Worm (Caenorhabditis elegans) whole organism, L4 larva: ENCODE measurements around the gene T28D6.5.
A peak's percentile ranks its signal among the peaks of the same experiment; 100 is the strongest.

ENCODE experiments used
- D1046.2 ChIP-seq: fragments of 200-800 bp; sonication (Bioruptor generic); IDR thresholded peaks from 2 replicates; pipeline ENCODE4 v1.3.6; 2022; ENCODE audit warnings: missing genetic modification characterization, missing compliant biosample characterization
- F44E2.7 ChIP-seq: fragments of 200-800 bp; sonication (Bioruptor generic); IDR thresholded peaks from 2 replicates; pipeline ENCODE4 v2.1.2; 2022; ENCODE audit warnings: missing genetic modification characterization, missing compliant biosample characterization
- F49E8.2 ChIP-seq: sonication (generic microtip); optimal IDR thresholded peaks from 2 replicates; lab custom pipeline; 2016; ENCODE audit warnings: missing compliant biosample characterization, mild to moderate bottlenecking, missing genetic modification characterization, borderline replicate concordance
- R02D3.7 ChIP-seq: fragments of 150-350 bp; sonication (generic microtip); optimal IDR thresholded peaks from 3 replicates; lab custom pipeline; 2014; ENCODE audit warnings: missing biosample characterization, missing genetic modification characterization
- T26A8.4 ChIP-seq: fragments of 200-800 bp; sonication (Bioruptor generic); IDR thresholded peaks from 2 replicates; pipeline ENCODE4 v1.3.6; 2022; ENCODE audit warnings: missing genetic modification characterization, missing compliant biosample characterization
- Y105C5A.15 ChIP-seq: fragments of 200-800 bp; sonication (Bioruptor generic); IDR thresholded peaks from 2 replicates; pipeline ENCODE4 v1.3.6; 2022; ENCODE audit warnings: missing genetic modification characterization, missing compliant biosample characterization
- Y5F2A.4 ChIP-seq: fragments of 200-800 bp; sonication (Bioruptor generic); optimal IDR thresholded peaks from 2 replicates; lab custom pipeline; 2018; ENCODE audit warnings: mild to moderate bottlenecking, missing genetic modification characterization, missing compliant biosample characterization
- ZK337.2 ChIP-seq: fragments of 200-800 bp; sonication (Bioruptor generic); IDR thresholded peaks from 2 replicates; pipeline ENCODE4 v1.3.6; 2022; ENCODE audit warnings: missing genetic modification reagents, missing genetic modification characterization, missing compliant biosample characterization
- ZK546.5 ChIP-seq, 2 experiments: sonication (generic microtip); optimal IDR thresholded peaks; 2 replicates each; lab custom pipeline; 2017; ENCODE audit warnings: missing biosample characterization in 2 of 2, missing genetic modification characterization in 2 of 2
- aly-2 ChIP-seq: sonication (generic microtip); optimal IDR thresholded peaks from 2 replicates; lab custom pipeline; 2018; ENCODE audit warnings: missing biosample characterization, missing genetic modification characterization
- ceh-20 ChIP-seq: fragments of 200-800 bp; sonication (Bioruptor generic); IDR thresholded peaks from 2 replicates; pipeline ENCODE4 v1.3.6; 2022; ENCODE audit warnings: missing genetic modification reagents, missing genetic modification characterization, missing compliant biosample characterization
- ceh-32 ChIP-seq: sonication (generic microtip); optimal IDR thresholded peaks from 2 replicates; lab custom pipeline; 2016; ENCODE audit warnings: mild to moderate bottlenecking, missing genetic modification characterization, missing compliant biosample characterization; ENCODE audit not compliant: poor library complexity
- ceh-44 ChIP-seq: fragments of 200-800 bp; sonication (Bioruptor generic); IDR thresholded peaks from 2 replicates; pipeline ENCODE4 v1.3.6; 2022; ENCODE audit warnings: missing genetic modification reagents, missing genetic modification characterization, missing compliant biosample characterization
- ceh-62 ChIP-seq: sonication (generic microtip); optimal IDR thresholded peaks from 2 replicates; lab custom pipeline; 2017; ENCODE audit warnings: missing biosample characterization, missing genetic modification characterization
- ceh-82 ChIP-seq: sonication (generic microtip); optimal IDR thresholded peaks from 2 replicates; lab custom pipeline; 2017; ENCODE audit warnings: missing biosample characterization, missing genetic modification characterization
- ces-1 ChIP-seq: fragments of 150-350 bp; sonication (generic microtip); optimal IDR thresholded peaks from 4 replicates; lab custom pipeline; 2014; ENCODE audit warnings: missing biosample characterization, missing genetic modification reagents, missing genetic modification characterization
- cey-2 ChIP-seq: sonication (generic microtip); optimal IDR thresholded peaks from 3 replicates; lab custom pipeline; 2017; ENCODE audit warnings: missing genetic modification characterization, mild to moderate bottlenecking, missing compliant biosample characterization, antibody characterized with exemption, borderline replicate concordance; ENCODE audit not compliant: insufficient read depth
- daf-12 ChIP-seq: fragments of 150-350 bp; optimal IDR thresholded peaks from 2 replicates; lab custom pipeline; 2014; ENCODE audit warnings: missing biosample characterization, missing genetic modification reagents, missing genetic modification characterization
- daf-8 ChIP-seq: fragments of 200-800 bp; sonication (Bioruptor generic); IDR thresholded peaks from 2 replicates; pipeline ENCODE4 v1.3.6; 2022; ENCODE audit warnings: missing genetic modification characterization, missing compliant biosample characterization
- dmd-6 ChIP-seq: fragments of 200-800 bp; sonication (Bioruptor generic); IDR thresholded peaks from 2 replicates; pipeline ENCODE4 v1.3.6; 2022; ENCODE audit warnings: missing genetic modification reagents, missing genetic modification characterization, missing compliant biosample characterization
- dpl-1 ChIP-seq: fragments of 150-350 bp; optimal IDR thresholded peaks from 2 replicates; lab custom pipeline; 2014; ENCODE audit warnings: missing biosample characterization, missing genetic modification reagents, missing genetic modification characterization
- dve-1 ChIP-seq: sonication (generic microtip); optimal IDR thresholded peaks from 2 replicates; lab custom pipeline; 2017; ENCODE audit warnings: antibody characterized with exemption, mild to moderate bottlenecking, missing genetic modification characterization, missing compliant biosample characterization; ENCODE audit not compliant: insufficient read depth
- egl-27 ChIP-seq: sonication (generic microtip); optimal IDR thresholded peaks from 3 replicates; lab custom pipeline; 2017; ENCODE audit warnings: missing biosample characterization, missing genetic modification reagents, missing genetic modification characterization
- egl-43 ChIP-seq: fragments of 200-800 bp; sonication (Bioruptor generic); IDR thresholded peaks from 2 replicates; pipeline ENCODE4 v1.3.6; 2022; ENCODE audit warnings: missing genetic modification reagents, missing genetic modification characterization, missing compliant biosample characterization
- fkh-10 ChIP-seq: fragments of 150-350 bp; optimal IDR thresholded peaks from 2 replicates; lab custom pipeline; 2014; ENCODE audit warnings: missing biosample characterization, missing genetic modification reagents, missing genetic modification characterization
- gei-8 ChIP-seq: fragments of 200-800 bp; sonication (Bioruptor generic); optimal IDR thresholded peaks from 2 replicates; lab custom pipeline; 2018; ENCODE audit warnings: mild to moderate bottlenecking, missing genetic modification characterization, missing compliant biosample characterization
- hif-1 ChIP-seq, 2 experiments: sonication (generic microtip); optimal IDR thresholded peaks; 2 replicates each; lab custom pipeline; 2016 to 2017; ENCODE audit warnings: missing compliant biosample characterization in 2 of 2, missing genetic modification characterization in 2 of 2, missing genetic modification reagents in 2 of 2, missing genotype in 2 of 2, mild to moderate bottlenecking in 1 of 2
- hlh-30 ChIP-seq: sonication (generic microtip); optimal IDR thresholded peaks from 2 replicates; lab custom pipeline; 2017; ENCODE audit warnings: antibody characterized with exemption, mild to moderate bottlenecking, missing genetic modification characterization, missing compliant biosample characterization; ENCODE audit not compliant: insufficient read depth
- lim-7 ChIP-seq: fragments of 200-800 bp; sonication (Bioruptor generic); IDR thresholded peaks from 2 replicates; pipeline ENCODE4 v1.3.6; 2022; ENCODE audit warnings: missing genetic modification characterization, missing compliant biosample characterization
- lin-13 ChIP-seq: fragments of 150-350 bp; optimal IDR thresholded peaks from 2 replicates; lab custom pipeline; 2014; ENCODE audit warnings: missing biosample characterization, missing genetic modification reagents, missing genetic modification characterization
- lin-38 ChIP-seq: fragments of 200-800 bp; sonication (Bioruptor generic); IDR thresholded peaks from 2 replicates; pipeline ENCODE4 v1.3.6; 2022; ENCODE audit warnings: missing genetic modification reagents, missing genetic modification characterization, missing compliant biosample characterization
- lin-39 ChIP-seq: fragments of 150-350 bp; optimal IDR thresholded peaks from 2 replicates; lab custom pipeline; 2014; ENCODE audit warnings: missing biosample characterization, missing genetic modification reagents, missing genetic modification characterization
- lir-3 ChIP-seq: sonication (generic microtip); optimal IDR thresholded peaks from 2 replicates; lab custom pipeline; 2016; ENCODE audit warnings: mild to moderate bottlenecking, missing genetic modification characterization, missing compliant biosample characterization
- lsy-2 ChIP-seq, 2 experiments: fragments of 150-350 bp in 1 of 2; sonication (generic microtip) in 1 of 2; optimal IDR thresholded peaks; 2 replicates each; lab custom pipeline; 2014 to 2017; ENCODE audit warnings: missing biosample characterization in 2 of 2, missing genetic modification characterization in 2 of 2
- madf-9 ChIP-seq: fragments of 200-800 bp; sonication (Bioruptor generic); conservative IDR thresholded peaks from 2 replicates; pipeline ENCODE4 v1.3.6; 2022; ENCODE audit warnings: missing genetic modification reagents, missing genetic modification characterization, missing compliant biosample characterization
- mdl-1 ChIP-seq, 2 experiments: fragments of 150-350 bp in 1 of 2; sonication (generic microtip) in 1 of 2; optimal IDR thresholded peaks; 2 replicates each; lab custom pipeline; 2014 to 2017; ENCODE audit warnings: missing biosample characterization in 2 of 2, missing genetic modification characterization in 2 of 2
- mdt-29 ChIP-seq: fragments of 200-800 bp; sonication (Bioruptor generic); IDR thresholded peaks from 2 replicates; pipeline ENCODE4 v1.3.6; 2022; ENCODE audit warnings: missing genetic modification reagents, missing genetic modification characterization, missing compliant biosample characterization
- mep-1 ChIP-seq: fragments of 150-350 bp; sonication (generic microtip); optimal IDR thresholded peaks from 3 replicates; lab custom pipeline; 2014; ENCODE audit warnings: missing biosample characterization, missing genetic modification characterization
- mxl-3 ChIP-seq: fragments of 200-800 bp; sonication (Bioruptor generic); optimal IDR thresholded peaks from 2 replicates; lab custom pipeline; 2018; ENCODE audit warnings: mild to moderate bottlenecking, missing genetic modification characterization, missing compliant biosample characterization
- nhr-111 ChIP-seq: fragments of 200-800 bp; sonication (Bioruptor generic); optimal IDR thresholded peaks from 2 replicates; lab custom pipeline; 2018; ENCODE audit warnings: mild to moderate bottlenecking, missing genetic modification characterization, missing compliant biosample characterization
- nhr-25 ChIP-seq: sonication (generic microtip); optimal IDR thresholded peaks from 2 replicates; lab custom pipeline; 2017; ENCODE audit warnings: missing genetic modification characterization, mild to moderate bottlenecking, missing compliant biosample characterization, antibody characterized with exemption, moderate library complexity, borderline replicate concordance; ENCODE audit not compliant: insufficient read depth
- nhr-48 ChIP-seq: sonication (generic microtip); optimal IDR thresholded peaks from 2 replicates; lab custom pipeline; 2016; ENCODE audit warnings: mild to moderate bottlenecking, missing genetic modification characterization, missing compliant biosample characterization
- nhr-6 ChIP-seq: fragments of 150-350 bp; optimal IDR thresholded peaks from 2 replicates; lab custom pipeline; 2014; ENCODE audit warnings: missing biosample characterization, missing genetic modification characterization
- rbr-2 ChIP-seq: sonication (generic microtip); optimal IDR thresholded peaks from 2 replicates; lab custom pipeline; 2016; ENCODE audit warnings: missing genotype, missing genetic modification characterization, missing compliant biosample characterization
- set-16 ChIP-seq: fragments of 200-800 bp; sonication (Bioruptor generic); IDR thresholded peaks from 2 replicates; pipeline ENCODE4 v1.3.6; 2022; ENCODE audit warnings: missing genetic modification reagents, missing genetic modification characterization, missing compliant biosample characterization
- snpc-1.2 ChIP-seq: fragments of 200-800 bp; sonication (Bioruptor generic); IDR thresholded peaks from 2 replicates; pipeline ENCODE4 v1.3.6; 2022; ENCODE audit warnings: missing genetic modification reagents, missing genetic modification characterization, missing compliant biosample characterization
- snpc-4 ChIP-seq: fragments of 150-350 bp; optimal IDR thresholded peaks from 2 replicates; lab custom pipeline; 2014; ENCODE audit warnings: missing biosample characterization, missing genetic modification characterization
- zfp-3 ChIP-seq: fragments of 200-800 bp; sonication (Bioruptor generic); conservative IDR thresholded peaks from 2 replicates; pipeline ENCODE4 v1.3.6; 2022; ENCODE audit warnings: missing genetic modification reagents, missing genetic modification characterization, missing compliant biosample characterization
- zip-2 ChIP-seq: fragments of 150-350 bp; optimal IDR thresholded peaks from 2 replicates; lab custom pipeline; 2014; ENCODE audit warnings: missing biosample characterization, missing genetic modification characterization

Gene T28D6.5

DNA sequence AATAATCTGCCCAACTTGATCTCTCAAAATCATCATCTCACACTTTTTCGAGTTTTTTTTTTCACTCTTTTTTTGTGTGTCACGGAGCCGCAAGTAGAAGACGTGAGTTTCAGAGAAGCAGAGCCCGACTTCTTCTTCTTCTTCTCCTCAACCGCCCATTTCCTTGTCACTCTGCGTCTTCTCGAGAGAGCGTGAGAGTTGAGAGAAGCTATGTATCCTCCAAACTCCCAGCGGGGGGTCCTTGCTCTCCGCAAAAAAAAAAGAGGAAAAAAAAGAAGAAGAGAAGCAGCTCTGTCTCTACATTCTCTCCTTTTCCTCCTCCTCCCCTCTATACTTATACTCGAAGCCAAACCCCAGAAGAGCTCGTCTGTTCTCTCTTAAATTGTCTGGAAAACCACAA, 864 bp downstream of the T28D6.5 start (continued):
- peak; percentile 65 for TF ChIP-seq set-16 (GFP tag; lab: Robert Waterston, UW)
- TF ChIP-seq lim-7 (GFP tag; lab: Robert Waterston, UW): no peak
- no peak for TF ChIP-seq nhr-6
- TF ChIP-seq lsy-2 (tag; optimal IDR thresholded peaks at IDR 0.05; lab: Kevin White, UChicago): peak in 1 of 2 experiments; percentile 26
- TF ChIP-seq lin-38 (GFP tag; lab: Robert Waterston, UW): no peak
- TF ChIP-seq hif-1 (tag; optimal IDR thresholded peaks at IDR 0.05; lab: Kevin White, UChicago): peak in 1 of 2 experiments; percentile 11
- no peak for TF ChIP-seq nhr-25 (tag; lab: Kevin White, UChicago)
- TF ChIP-seq gei-8: no peak
- no peak for TF ChIP-seq dmd-6 (GFP tag; lab: Robert Waterston, UW)
- TF ChIP-seq lir-3 (tag; lab: Kevin White, UChicago): no peak
- TF ChIP-seq snpc-1.2 (GFP tag; lab: Robert Waterston, UW): no peak
- TF ChIP-seq ces-1 (GFP tag; lab: Kevin White, UChicago): no peak
- TF ChIP-seq ceh-62: no peak
- TF ChIP-seq R02D3.7: no peak
- peak; percentile 63 for TF ChIP-seq rbr-2 (tag; lab: Kevin White, UChicago)
- TF ChIP-seq dve-1: no peak
- TF ChIP-seq ceh-82: no peak
- no peak for TF ChIP-seq egl-43 (GFP tag; lab: Robert Waterston, UW)
- no peak for TF ChIP-seq aly-2
- no peak for TF ChIP-seq cey-2 (tag; lab: Kevin White, UChicago)
- no peak for TF ChIP-seq lin-39 (tag; lab: Kevin White, UChicago)
- no peak for TF ChIP-seq daf-8 (GFP tag; lab: Robert Waterston, UW)
- peak; percentile 32 for TF ChIP-seq hlh-30
- no peak for TF ChIP-seq D1046.2 (GFP tag; lab: Robert Waterston, UW)
- TF ChIP-seq nhr-48: no peak
- no peak for TF ChIP-seq mxl-3
- TF ChIP-seq Y105C5A.15 (GFP tag; lab: Robert Waterston, UW): no peak
- peak; percentile 53 for TF ChIP-seq mep-1 (tag; lab: Kevin White, UChicago)
- no peak for TF ChIP-seq lin-13
- no peak for TF ChIP-seq ZK546.5 (tag; optimal IDR thresholded peaks at IDR 0.05; lab: Kevin White, UChicago)
- TF ChIP-seq fkh-10 (GFP tag; lab: Kevin White, UChicago): peak; percentile 53
- TF ChIP-seq F44E2.7 (GFP tag; lab: Robert Waterston, UW): no peak
- TF ChIP-seq zfp-3 (GFP tag; lab: Robert Waterston, UW): no peak
- TF ChIP-seq, all 104 proteins: peak for 11

DNA sequence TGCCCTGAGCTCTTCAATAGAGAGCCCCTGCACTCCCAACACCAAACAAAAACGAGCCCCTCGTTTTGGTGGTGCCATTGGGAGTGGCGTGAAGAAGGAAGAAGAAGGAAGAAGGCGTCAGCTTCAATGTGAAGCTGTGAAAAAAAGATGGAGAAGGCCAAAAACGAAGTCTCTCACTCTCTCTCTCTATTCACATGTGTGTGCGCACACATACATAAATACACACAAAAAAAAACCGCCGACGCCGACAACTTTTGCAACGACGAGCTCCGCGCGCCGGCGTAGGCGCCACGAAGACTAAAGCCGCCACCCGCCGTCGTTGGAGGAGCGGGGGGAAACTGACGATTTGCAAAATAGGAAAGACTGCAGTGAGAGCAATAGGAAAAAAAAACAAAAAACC, 2.6 kb downstream of the T28D6.5 start:
- TF ChIP-seq mdt-29 (GFP tag; lab: Robert Waterston, UW) (no peak), ZK337.2 (GFP tag; lab: Robert Waterston, UW) (no peak), T26A8.4 (no peak), set-16 (GFP tag; lab: Robert Waterston, UW) (peak; percentile 53), lin-13 (no peak), nhr-48 (no peak), fkh-10 (GFP tag; lab: Kevin White, UChicago) (peak; percentile 6), gei-8 (no peak), zip-2 (no peak), nhr-111 (GFP tag; lab: Kevin White, UChicago) (no peak), egl-43 (GFP tag; lab: Robert Waterston, UW) (no peak), F49E8.2 (tag; lab: Kevin White, UChicago) (no peak), ceh-44 (GFP tag; lab: Robert Waterston, UW) (no peak), ceh-20 (0 out of 2 replicates have a peak, but pooled peaks have one; percentile 37), snpc-4 (tag; lab: Kevin White, UChicago) (no peak), zfp-3 (GFP tag; lab: Robert Waterston, UW) (no peak), ceh-62 (no peak), lir-3 (tag; lab: Kevin White, UChicago) (no peak), dve-1 (no peak), dpl-1 (GFP tag; lab: Kevin White, UChicago) (no peak), daf-12 (no peak), ceh-32 (tag; lab: Kevin White, UChicago) (no peak), cey-2 (tag; lab: Kevin White, UChicago) (no peak), egl-27 (tag; lab: Kevin White, UChicago) (no peak), mdl-1 (tag; optimal IDR thresholded peaks at IDR 0.05; lab: Kevin White, UChicago) (peak in 1 of 2 experiments; percentile 22), Y5F2A.4 (GFP tag; lab: Kevin White, UChicago) (no peak), madf-9 (GFP tag; lab: Robert Waterston, UW) (no peak)
